Worm (Caenorhabditis elegans) whole organism, early embryonic: ENCODE data around the gene F57C2.4.
A peak's percentile ranks its signal among the peaks of the same experiment; 100 is the strongest.

ENCODE experiments used
- B0310.2 ChIP-seq: sonication (generic microtip); optimal IDR thresholded peaks from 2 replicates; lab custom pipeline; 2016; ENCODE audit warnings: mild to moderate bottlenecking, missing genetic modification characterization, missing compliant biosample characterization
- F13C5.2 ChIP-seq: sonication (generic microtip); optimal IDR thresholded peaks from 2 replicates; lab custom pipeline; 2017; ENCODE audit warnings: mild to moderate bottlenecking, missing genetic modification characterization, inconsistent platforms, missing compliant biosample characterization
- aly-1 ChIP-seq: sonication (generic microtip); optimal IDR thresholded peaks from 2 replicates; lab custom pipeline; 2016; ENCODE audit warnings: missing genetic modification characterization, missing compliant biosample characterization
- ama-1 ChIP-seq: fragments of 150-350 bp; optimal IDR thresholded peaks from 2 replicates; lab custom pipeline; 2014
- ceh-13 ChIP-seq: fragments of 200-800 bp; sonication (Bioruptor generic); optimal IDR thresholded peaks from 2 replicates; lab custom pipeline; 2018; ENCODE audit warnings: mild to moderate bottlenecking, missing genetic modification characterization, missing compliant biosample characterization
- ceh-36 ChIP-seq: sonication (generic microtip); optimal IDR thresholded peaks from 2 replicates; lab custom pipeline; 2016; ENCODE audit warnings: missing genetic modification characterization, inconsistent platforms, missing compliant biosample characterization
- ets-7 ChIP-seq: sonication (generic microtip); optimal IDR thresholded peaks from 2 replicates; lab custom pipeline; 2016; ENCODE audit warnings: missing genotype, missing genetic modification characterization, missing compliant biosample characterization
- flt-1 ChIP-seq: fragments of 200-800 bp; sonication (Bioruptor generic); IDR thresholded peaks from 2 replicates; pipeline ENCODE4 v1.3.6; 2022; ENCODE audit warnings: missing genetic modification characterization, missing compliant biosample characterization
- hmbx-1 ChIP-seq: sonication (generic microtip); optimal IDR thresholded peaks from 2 replicates; lab custom pipeline; 2016; ENCODE audit warnings: mild to moderate bottlenecking, missing genetic modification characterization, missing compliant biosample characterization
- hmg-4 ChIP-seq: fragments of 200-800 bp; sonication (Bioruptor generic); optimal IDR thresholded peaks from 2 replicates; lab custom pipeline; 2018; ENCODE audit warnings: mild to moderate bottlenecking, missing genetic modification characterization, missing compliant biosample characterization
- hnd-1 ChIP-seq: sonication (generic microtip); optimal IDR thresholded peaks from 2 replicates; lab custom pipeline; 2016; ENCODE audit warnings: missing genetic modification characterization, missing compliant biosample characterization
- pes-1 ChIP-seq: fragments of 200-800 bp; sonication (Bioruptor generic); IDR thresholded peaks from 2 replicates; pipeline ENCODE4 v1.3.6; 2022; ENCODE audit warnings: missing genetic modification reagents, missing genetic modification characterization, missing compliant biosample characterization
- scrt-1 ChIP-seq: fragments of 200-800 bp; sonication (Bioruptor generic); IDR thresholded peaks from 2 replicates; pipeline ENCODE4 v1.3.6; 2022; ENCODE audit warnings: missing genetic modification characterization, missing compliant biosample characterization
- sea-1 ChIP-seq: fragments of 200-800 bp; sonication (Bioruptor generic); conservative IDR thresholded peaks from 2 replicates; pipeline ENCODE4 v1.3.6; 2022; ENCODE audit warnings: missing genetic modification characterization, missing compliant biosample characterization
- tbx-11 ChIP-seq: fragments of 200-800 bp; sonication (Bioruptor generic); IDR thresholded peaks from 2 replicates; pipeline ENCODE4 v1.3.6; 2022; ENCODE audit warnings: missing genetic modification characterization, missing compliant biosample characterization
- tbx-37 ChIP-seq: fragments of 200-800 bp; sonication (Bioruptor generic); conservative IDR thresholded peaks from 2 replicates; pipeline ENCODE4 v1.3.6; 2022; ENCODE audit warnings: missing genetic modification reagents, missing genetic modification characterization, missing compliant biosample characterization
- tra-4 ChIP-seq: sonication (generic microtip); optimal IDR thresholded peaks from 2 replicates; lab custom pipeline; 2017; ENCODE audit warnings: missing genetic modification characterization, missing compliant biosample characterization

The F57C2.4 gene

DNA sequence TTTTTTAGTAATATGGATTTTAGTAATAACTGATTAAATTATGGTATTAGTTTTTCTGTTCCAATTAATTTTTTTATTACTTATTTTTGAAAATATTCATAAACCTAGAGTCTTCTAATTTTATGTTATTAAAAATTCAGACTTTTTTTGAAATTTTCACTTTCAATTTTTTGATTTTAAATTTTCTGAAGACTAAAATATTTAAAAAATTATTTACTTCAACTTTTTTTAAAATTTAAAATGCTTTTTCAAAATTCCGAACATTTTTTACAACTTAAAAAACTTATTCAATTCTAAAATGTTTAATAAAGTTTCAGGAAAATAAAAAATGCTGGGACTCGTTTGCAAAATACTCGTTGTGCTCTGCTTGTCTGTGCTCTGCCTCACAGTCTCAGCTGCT lies 25.5 kb downstream of the F57C2.4 start, which contains the start of gene nlp-41:
TSS of gene nlp-41 (plus strand) at position 301 of the 400 bp plus-strand sequence.
- TF ChIP-seq hmbx-1 (tag; lab: Kevin White, UChicago) (no peak), ceh-36 (tag; lab: Kevin White, UChicago) (no peak), tra-4 (tag; lab: Kevin White, UChicago) (no peak), flt-1 (GFP tag; lab: Robert Waterston, UW) (no peak), hmg-4 (GFP tag; lab: Kevin White, UChicago) (no peak), hnd-1 (tag; lab: Kevin White, UChicago) (no peak), scrt-1 (GFP tag; lab: Robert Waterston, UW) (no peak), pes-1 (no peak), F13C5.2 (no peak), aly-1 (tag; lab: Kevin White, UChicago) (no peak), tbx-11 (GFP tag; lab: Robert Waterston, UW) (no peak), tbx-37 (GFP tag; lab: Robert Waterston, UW) (no peak), sea-1 (no peak), ama-1 (lab: Kevin White, UChicago) (no peak)

DNA sequence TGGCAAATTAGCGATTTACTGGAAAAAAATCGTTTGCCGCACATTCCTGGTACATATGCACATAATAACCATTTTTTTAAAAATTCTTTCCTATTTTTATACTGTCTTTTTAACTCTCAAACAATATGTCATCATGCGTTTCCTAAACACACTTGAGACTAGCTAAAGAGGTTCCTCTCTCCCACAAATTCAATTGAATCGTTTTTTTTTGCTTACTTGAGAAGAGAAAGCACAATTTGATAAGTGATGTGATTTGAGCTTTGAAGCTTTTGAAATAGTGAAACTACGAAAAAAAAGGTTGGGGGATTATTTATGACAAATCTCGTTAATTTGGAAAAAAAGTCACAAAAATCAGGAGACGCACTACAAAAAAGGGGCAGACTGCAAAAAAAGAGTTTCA lies 29.9 kb downstream of the F57C2.4 start:
- no peak for TF ChIP-seq tra-4 (tag; lab: Kevin White, UChicago)
- no peak for TF ChIP-seq F13C5.2
- TF ChIP-seq pes-1 = no peak
- no peak for TF ChIP-seq tbx-37 (GFP tag; lab: Robert Waterston, UW)
- no peak for TF ChIP-seq ceh-36 (tag; lab: Kevin White, UChicago)
- TF ChIP-seq sea-1 = no peak
- TF ChIP-seq hmg-4 (GFP tag; lab: Kevin White, UChicago) = no peak
- no peak for TF ChIP-seq flt-1 (GFP tag; lab: Robert Waterston, UW)
- no peak for TF ChIP-seq ets-7 (tag; lab: Kevin White, UChicago)
- no peak for TF ChIP-seq aly-1 (tag; lab: Kevin White, UChicago)
- TF ChIP-seq ceh-13 (GFP tag; lab: Kevin White, UChicago) = no peak
- no peak for TF ChIP-seq hnd-1 (tag; lab: Kevin White, UChicago)
- no peak for TF ChIP-seq B0310.2 (tag; lab: Kevin White, UChicago)
- TF ChIP-seq scrt-1 (GFP tag; lab: Robert Waterston, UW) = no peak
- no peak for TF ChIP-seq tbx-11 (GFP tag; lab: Robert Waterston, UW)
- no peak for TF ChIP-seq hmbx-1 (tag; lab: Kevin White, UChicago)
- TF ChIP-seq ama-1 (lab: Kevin White, UChicago) = no peak

DNA sequence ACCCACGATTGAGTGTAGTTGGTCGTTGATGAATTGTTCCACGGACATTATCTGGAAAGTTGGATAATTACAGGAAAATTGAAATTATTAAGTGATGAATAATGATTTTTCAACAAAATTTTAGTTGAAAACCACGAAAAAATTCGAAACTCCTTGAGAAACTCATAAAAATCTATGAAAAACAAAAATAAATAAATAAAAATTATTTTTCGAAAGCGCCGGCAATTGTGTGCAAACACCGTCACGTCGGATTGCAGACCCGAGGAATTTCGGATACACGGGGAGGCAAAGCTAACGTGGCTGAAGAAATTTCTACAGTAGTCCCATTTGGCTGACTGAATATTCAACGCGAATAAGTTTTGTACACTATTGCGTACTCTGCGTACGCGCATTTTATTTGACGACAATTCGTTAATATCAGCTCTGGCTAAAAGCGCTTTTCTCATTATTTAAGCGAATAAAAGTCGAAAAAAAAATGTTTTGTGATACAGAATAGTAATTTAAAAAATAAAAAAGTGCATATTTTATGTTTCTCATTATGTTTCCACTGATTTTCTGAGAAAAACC lies 36.5 kb downstream of the F57C2.4 start, which contains the start of gene mog-4:
TSS of gene mog-4 (minus strand) at position 51 of the 567 bp plus-strand sequence.
- TF ChIP-seq tbx-37 (GFP tag; lab: Robert Waterston, UW) (peak; percentile 91), scrt-1 (GFP tag; lab: Robert Waterston, UW) (peak; percentile 69), pes-1 (peak; percentile 73), tbx-11 (GFP tag; lab: Robert Waterston, UW) (peak; percentile 68), F13C5.2 (peak; percentile 71), sea-1 (peak; percentile 41; the same call in 1 of the 2 replicates)

DNA sequence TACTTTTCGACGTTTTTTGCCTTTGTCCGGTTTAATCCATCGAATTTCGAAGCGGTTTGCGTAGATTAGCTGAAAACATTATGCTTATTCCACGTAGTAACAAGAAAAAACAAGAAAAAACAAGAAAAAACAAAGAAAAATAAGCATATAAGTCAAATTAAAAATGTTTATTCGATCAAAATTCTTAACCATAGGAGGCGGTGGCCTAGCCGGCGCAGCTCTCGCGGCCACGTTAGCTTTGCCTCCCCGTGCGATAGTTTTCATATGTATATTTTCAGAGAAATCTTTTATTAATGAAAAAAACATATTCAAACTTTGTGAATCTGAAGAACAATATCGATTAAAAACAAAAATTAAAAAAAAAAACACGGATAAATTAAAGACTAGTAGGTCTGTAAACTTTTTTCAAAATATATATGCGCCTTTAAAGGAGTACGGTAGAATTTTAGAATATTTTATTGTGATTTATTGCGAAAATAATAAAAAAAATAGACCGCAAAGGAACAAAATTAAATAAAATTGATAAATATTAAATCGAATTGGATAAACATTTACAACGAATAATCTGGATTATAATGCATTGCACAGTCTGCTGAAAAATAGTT lies 38.8 kb downstream of the F57C2.4 start:
- TF ChIP-seq tbx-37 (GFP tag; lab: Robert Waterston, UW) = peak; percentile 46

DNA sequence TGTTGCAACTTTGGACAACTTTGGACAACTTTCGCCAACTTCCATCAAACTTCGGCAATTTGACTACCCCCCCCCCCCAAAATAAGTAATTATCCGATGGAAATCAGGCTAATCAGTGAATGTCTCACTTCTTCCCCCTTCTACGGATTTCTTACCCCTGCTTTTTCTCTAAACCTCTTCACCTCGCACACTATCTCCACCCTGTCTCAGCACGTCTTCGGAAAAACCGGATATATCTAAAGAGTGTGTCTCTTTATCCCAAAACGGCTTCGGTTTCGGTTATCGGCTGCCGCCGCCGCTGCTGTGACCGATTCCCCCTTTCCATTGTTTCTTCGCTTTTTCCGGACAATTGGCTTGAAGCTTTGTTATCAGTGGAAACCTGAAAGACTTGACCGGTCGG lies 42.7 kb downstream of the F57C2.4 start:
- TF ChIP-seq pes-1 (no peak), flt-1 (GFP tag; lab: Robert Waterston, UW) (no peak), B0310.2 (tag; lab: Kevin White, UChicago) (no peak), tbx-37 (GFP tag; lab: Robert Waterston, UW) (no peak), ceh-36 (tag; lab: Kevin White, UChicago) (no peak), F13C5.2 (no peak), ama-1 (lab: Kevin White, UChicago) (no peak), tra-4 (tag; lab: Kevin White, UChicago) (no peak), hmbx-1 (tag; lab: Kevin White, UChicago) (no peak), hnd-1 (tag; lab: Kevin White, UChicago) (no peak), scrt-1 (GFP tag; lab: Robert Waterston, UW) (no peak), aly-1 (tag; lab: Kevin White, UChicago) (no peak), ets-7 (tag; lab: Kevin White, UChicago) (no peak), sea-1 (no peak), hmg-4 (GFP tag; lab: Kevin White, UChicago) (no peak), tbx-11 (GFP tag; lab: Robert Waterston, UW) (no peak)

DNA sequence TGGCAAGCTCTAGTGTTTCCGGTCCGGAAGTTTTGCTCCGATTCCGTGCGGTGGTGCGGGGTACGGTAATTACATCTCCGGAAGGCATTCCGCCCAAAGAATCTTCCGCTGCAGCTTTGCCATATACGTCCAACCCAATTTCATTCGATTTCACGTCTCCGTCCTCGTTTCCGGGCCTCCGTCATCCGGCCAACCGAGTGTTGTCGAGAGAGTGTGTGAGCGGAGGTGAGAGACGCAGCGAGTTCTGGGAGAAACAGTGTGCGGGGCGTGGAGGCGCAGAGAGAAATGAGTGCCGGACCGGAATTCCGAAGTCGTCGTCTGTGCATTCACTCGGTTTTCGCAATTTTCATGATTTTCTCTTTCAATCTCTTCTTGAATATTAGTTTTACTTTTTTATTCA lies 44.2 kb downstream of the F57C2.4 start:
- TF ChIP-seq hmg-4 (GFP tag; lab: Kevin White, UChicago) (peak; percentile 26), ets-7 (tag; lab: Kevin White, UChicago) (no peak), flt-1 (GFP tag; lab: Robert Waterston, UW) (no peak), aly-1 (tag; lab: Kevin White, UChicago) (no peak), sea-1 (no peak), tbx-37 (GFP tag; lab: Robert Waterston, UW) (no peak)

- no peak for TF ChIP-seq hmbx-1 (tag; lab: Kevin White, UChicago)
- TF ChIP-seq sea-1 = no peak
- TF ChIP-seq scrt-1 (GFP tag; lab: Robert Waterston, UW) = no peak
- no peak for TF ChIP-seq tbx-37 (GFP tag; lab: Robert Waterston, UW)
These were observed 45.5 kb downstream of the F57C2.4 start for ce11 chrII:14570541-14571160.
